Fruit fly (Drosophila melanogaster) whole organism, embryonic: ENCODE data around the gene Orc2.
A peak's percentile ranks its signal among the peaks of the same experiment; 100 is the strongest.

ENCODE experiments used
- Ada2b ChIP-seq: fragments of 200-800 bp; sonication (Bioruptor generic); IDR thresholded peaks from 2 replicates; pipeline ENCODE4 v1.3.6; 2022; ENCODE audit warnings: missing biosample characterization, missing genetic modification characterization
- BtbVII ChIP-seq: fragments of 200-800 bp; sonication (Bioruptor generic); optimal IDR thresholded peaks from 3 replicates; lab custom pipeline; 2017; ENCODE audit warnings: missing biosample characterization, mild to moderate bottlenecking, missing genetic modification characterization
- CG10274 ChIP-seq: fragments of 200-800 bp; sonication (Bioruptor generic); optimal IDR thresholded peaks from 3 replicates; lab custom pipeline; 2017; ENCODE audit warnings: missing biosample characterization, mild to moderate bottlenecking, missing genetic modification characterization
- CG10979 ChIP-seq: fragments of 200-800 bp; sonication (Bioruptor generic); optimal IDR thresholded peaks from 2 replicates; lab custom pipeline; 2018; ENCODE audit warnings: missing biosample characterization, mild to moderate bottlenecking, missing genetic modification characterization, moderate library complexity
- CG11456 ChIP-seq: fragments of 200-800 bp; sonication (Bioruptor generic); IDR thresholded peaks from 3 replicates; pipeline ENCODE4 v1.3.6; 2022; ENCODE audit warnings: missing biosample characterization, missing genetic modification characterization
- CG13624 ChIP-seq: fragments of 200-800 bp; sonication (Bioruptor generic); optimal IDR thresholded peaks from 2 replicates; lab custom pipeline; 2016; ENCODE audit warnings: missing biosample characterization, missing genetic modification characterization
- CG15514 ChIP-seq: fragments of 200-800 bp; sonication (Bioruptor generic); optimal IDR thresholded peaks from 3 replicates; lab custom pipeline; 2017; ENCODE audit warnings: missing biosample characterization, missing genetic modification characterization, mild to moderate bottlenecking, moderate library complexity, missing genetic modification reagents
- CG15601 ChIP-seq: fragments of 200-800 bp; sonication (Bioruptor generic); optimal IDR thresholded peaks from 3 replicates; lab custom pipeline; 2019; ENCODE audit warnings: missing biosample characterization, mild to moderate bottlenecking, missing genetic modification characterization, moderate library complexity
- CG15696 ChIP-seq: fragments of 200-800 bp; sonication (Bioruptor generic); optimal IDR thresholded peaks from 2 replicates; lab custom pipeline; 2019; ENCODE audit warnings: missing biosample characterization, mild to moderate bottlenecking, missing genetic modification characterization, moderate library complexity
- CG17612 ChIP-seq: fragments of 200-800 bp; sonication (Bioruptor generic); IDR thresholded peaks from 2 replicates; pipeline ENCODE4 v1.3.6; 2022; ENCODE audit warnings: missing biosample characterization, missing genetic modification characterization
- CG18262 ChIP-seq: fragments of 200-800 bp; optimal IDR thresholded peaks from 3 replicates; lab custom pipeline; 2019; ENCODE audit warnings: missing biosample characterization, mild to moderate bottlenecking, missing genetic modification characterization, moderate library complexity
- CG3838 ChIP-seq: fragments of 200-800 bp; sonication (Bioruptor generic); optimal IDR thresholded peaks from 3 replicates; lab custom pipeline; 2016; ENCODE audit warnings: missing biosample characterization, missing genetic modification characterization
- CG8290 ChIP-seq, 3 experiments: fragments of 200-800 bp; sonication (Bioruptor generic); optimal IDR thresholded peaks; 2 replicates each; lab custom pipeline; 2016 to 2019; ENCODE audit warnings: missing biosample characterization in 3 of 3, missing genetic modification characterization in 3 of 3, mild to moderate bottlenecking in 2 of 3, moderate library complexity in 1 of 3
- Camta ChIP-seq: fragments of 200-800 bp; sonication (Bioruptor generic); optimal IDR thresholded peaks from 2 replicates; lab custom pipeline; 2016; ENCODE audit warnings: missing biosample characterization, missing genetic modification characterization
- D19B ChIP-seq: fragments of 200-800 bp; sonication (Bioruptor generic); optimal IDR thresholded peaks from 2 replicates; lab custom pipeline; 2017; ENCODE audit warnings: missing biosample characterization, mild to moderate bottlenecking, missing genetic modification characterization
- Dp ChIP-seq: fragments of 200-800 bp; sonication (Bioruptor generic); optimal IDR thresholded peaks from 2 replicates; lab custom pipeline; 2018; ENCODE audit warnings: missing biosample characterization, mild to moderate bottlenecking, missing genetic modification characterization, moderate library complexity
- GATAe ChIP-seq: fragments of 200-800 bp; sonication (Bioruptor generic); conservative IDR thresholded peaks from 2 replicates; pipeline ENCODE4 v1.3.6; 2022; ENCODE audit warnings: missing biosample characterization, missing genetic modification characterization
- HHEX ChIP-seq: fragments of 200-800 bp; sonication (Bioruptor generic); optimal IDR thresholded peaks from 3 replicates; lab custom pipeline; 2017; ENCODE audit warnings: missing biosample characterization, mild to moderate bottlenecking, missing genetic modification characterization, missing genetic modification reagents
- Hr51 ChIP-seq, 2 experiments: fragments of 200-800 bp; sonication (Bioruptor generic); optimal IDR thresholded peaks; 2 replicates in 1 of 2; 3 replicates in 1 of 2; lab custom pipeline; 2016 to 2018; ENCODE audit warnings: missing biosample characterization in 2 of 2, missing genetic modification characterization in 2 of 2, mild to moderate bottlenecking in 1 of 2, moderate library complexity in 1 of 2
- Neu2 ChIP-seq: fragments of 200-800 bp; sonication (Bioruptor generic); optimal IDR thresholded peaks from 3 replicates; lab custom pipeline; 2016; ENCODE audit warnings: missing biosample characterization, missing genetic modification characterization, borderline replicate concordance
- Rfx ChIP-seq: fragments of 200-800 bp; sonication (Bioruptor generic); IDR thresholded peaks from 2 replicates; pipeline ENCODE4 v1.3.6; 2022; ENCODE audit warnings: missing biosample characterization, missing genetic modification characterization
- Vsx1 ChIP-seq: fragments of 200-800 bp; sonication (Bioruptor generic); optimal IDR thresholded peaks from 2 replicates; lab custom pipeline; 2017; ENCODE audit warnings: missing biosample characterization, mild to moderate bottlenecking, missing genetic modification characterization, missing genetic modification reagents
- abd-A ChIP-seq: fragments of 200-800 bp; sonication (Bioruptor generic); optimal IDR thresholded peaks from 3 replicates; lab custom pipeline; 2019; ENCODE audit warnings: missing biosample characterization, mild to moderate bottlenecking, missing genetic modification characterization, moderate library complexity
- chm ChIP-seq: fragments of 200-800 bp; sonication (Bioruptor generic); IDR thresholded peaks from 2 replicates; pipeline ENCODE4 v1.3.6; 2022; ENCODE audit warnings: missing biosample characterization, missing genetic modification characterization
- crp ChIP-seq, 2 experiments: fragments of 200-800 bp; sonication (Bioruptor generic); optimal IDR thresholded peaks; 2 replicates in 1 of 2; 3 replicates in 1 of 2; lab custom pipeline; 2017; ENCODE audit warnings: missing biosample characterization in 2 of 2, missing genetic modification characterization in 2 of 2, mild to moderate bottlenecking in 1 of 2, moderate library complexity in 1 of 2
- da ChIP-seq: fragments of 200-800 bp; sonication (Bioruptor generic); optimal IDR thresholded peaks from 2 replicates; lab custom pipeline; 2016; ENCODE audit warnings: missing biosample characterization, missing genetic modification characterization
- dmrt11E ChIP-seq: fragments of 200-800 bp; sonication (Bioruptor generic); optimal IDR thresholded peaks from 3 replicates; lab custom pipeline; 2018; ENCODE audit warnings: missing biosample characterization, mild to moderate bottlenecking, missing genetic modification characterization, moderate library complexity
- dpn ChIP-seq, 2 experiments: fragments of 200-800 bp; sonication (Bioruptor generic); optimal IDR thresholded peaks; 3 replicates each; lab custom pipeline; 2016; ENCODE audit warnings: missing biosample characterization in 2 of 2, missing genetic modification characterization in 2 of 2
- ewg ChIP-seq: fragments of 200-800 bp; sonication (Bioruptor generic); optimal IDR thresholded peaks from 3 replicates; lab custom pipeline; 2017; ENCODE audit warnings: mild to moderate bottlenecking, missing biosample characterization, missing genetic modification reagents, missing genetic modification characterization
- gfzf ChIP-seq: fragments of 200-800 bp; sonication (Bioruptor generic); optimal IDR thresholded peaks from 2 replicates; lab custom pipeline; 2016; ENCODE audit warnings: missing biosample characterization, mild to moderate bottlenecking, missing genetic modification characterization, moderate library complexity
- grau ChIP-seq: fragments of 200-800 bp; optimal IDR thresholded peaks from 3 replicates; lab custom pipeline; 2019; ENCODE audit warnings: missing biosample characterization, mild to moderate bottlenecking, missing genetic modification characterization, moderate library complexity
- h ChIP-seq: fragments of >200 bp; optimal IDR thresholded peaks from 2 replicates; lab custom pipeline; 2017
- ind ChIP-seq: fragments of 200-800 bp; sonication (Bioruptor generic); optimal IDR thresholded peaks from 3 replicates; lab custom pipeline; 2016; ENCODE audit warnings: missing biosample characterization, missing genetic modification characterization
- insv ChIP-seq, 2 experiments: fragments of 200-800 bp; sonication (Bioruptor generic); optimal IDR thresholded peaks; 3 replicates each; lab custom pipeline; 2016 to 2018; ENCODE audit warnings: missing biosample characterization in 2 of 2, missing genetic modification characterization in 2 of 2
- lab ChIP-seq: fragments of 200-800 bp; sonication (Bioruptor generic); optimal IDR thresholded peaks from 3 replicates; lab custom pipeline; 2017; ENCODE audit warnings: missing biosample characterization, missing genetic modification characterization, mild to moderate bottlenecking, moderate library complexity, missing genetic modification reagents
- lilli ChIP-seq: fragments of 200-800 bp; sonication (Bioruptor generic); optimal IDR thresholded peaks from 3 replicates; lab custom pipeline; 2016; ENCODE audit warnings: missing biosample characterization, missing genetic modification characterization
- onecut ChIP-seq: fragments of 200-800 bp; sonication (Bioruptor generic); IDR thresholded peaks from 2 replicates; pipeline ENCODE4 v1.3.6; 2022; ENCODE audit warnings: missing biosample characterization, missing genetic modification characterization
- psq ChIP-seq: fragments of 200-800 bp; sonication (Bioruptor generic); optimal IDR thresholded peaks from 2 replicates; lab custom pipeline; 2017; ENCODE audit warnings: missing biosample characterization, missing genetic modification characterization
- ro ChIP-seq: fragments of 200-800 bp; sonication (Bioruptor generic); IDR thresholded peaks from 2 replicates; pipeline ENCODE4 v1.3.6; 2022; ENCODE audit warnings: missing biosample characterization, missing genetic modification characterization
- run ChIP-seq: fragments of 200-800 bp; sonication (Bioruptor generic); optimal IDR thresholded peaks from 3 replicates; lab custom pipeline; 2018; ENCODE audit warnings: missing biosample characterization, mild to moderate bottlenecking, missing genetic modification characterization
- salm ChIP-seq: fragments of 200-800 bp; sonication (Bioruptor generic); optimal IDR thresholded peaks from 2 replicates; lab custom pipeline; 2018; ENCODE audit warnings: missing biosample characterization, mild to moderate bottlenecking, missing genetic modification characterization
- sens-2 ChIP-seq: fragments of 200-800 bp; sonication (Bioruptor generic); IDR thresholded peaks from 2 replicates; pipeline ENCODE4 v1.3.6; 2022; ENCODE audit warnings: missing biosample characterization, missing genetic modification characterization
- slp2 ChIP-seq: fragments of 200-800 bp; sonication (Bioruptor generic); optimal IDR thresholded peaks from 2 replicates; lab custom pipeline; 2016; ENCODE audit warnings: missing biosample characterization, missing genetic modification characterization
- ssp ChIP-seq: fragments of 200-800 bp; sonication (Bioruptor generic); IDR thresholded peaks from 2 replicates; pipeline ENCODE4 v1.3.6; 2022; ENCODE audit warnings: missing biosample characterization, missing genetic modification characterization
- tap ChIP-seq: fragments of 200-800 bp; optimal IDR thresholded peaks from 3 replicates; lab custom pipeline; 2019; ENCODE audit warnings: missing biosample characterization, mild to moderate bottlenecking, missing genetic modification characterization, moderate library complexity
- tx ChIP-seq: fragments of 200-800 bp; sonication (Bioruptor generic); optimal IDR thresholded peaks from 2 replicates; lab custom pipeline; 2016; ENCODE audit warnings: missing biosample characterization, missing genetic modification characterization
- vvl ChIP-seq: fragments of 200-800 bp; sonication (Bioruptor generic); IDR thresholded peaks from 2 replicates; pipeline ENCODE4 v1.3.6; 2022; ENCODE audit warnings: missing biosample characterization, missing genetic modification characterization
- wdn ChIP-seq: fragments of 200-800 bp; sonication (Bioruptor generic); IDR thresholded peaks from 2 replicates; pipeline ENCODE4 v1.3.6; 2022; ENCODE audit warnings: missing biosample characterization, missing genetic modification characterization
- zfh2 ChIP-seq: fragments of 200-800 bp; sonication (Bioruptor generic); optimal IDR thresholded peaks from 2 replicates; lab custom pipeline; 2016; ENCODE audit warnings: missing biosample characterization, missing genetic modification characterization

The Orc2 gene

dm6 chr3R:13984922-13985581 is 20.4 kb downstream of the Orc2 start (continued):
- TF ChIP-seq CG15514 (GFP tag; lab: Kevin White, UChicago) = no peak
- peak; percentile 67; the same call in 1 of the 2 replicates for TF ChIP-seq chm
- TF ChIP-seq CG17612 (GFP tag; lab: Robert Waterston, UW) = no peak
- TF ChIP-seq dmrt11E = peak; percentile 92
- peak; percentile 61 for TF ChIP-seq lilli (GFP tag; lab: Kevin White, UChicago)
- TF ChIP-seq CG8290 (GFP tag; optimal IDR thresholded peaks at IDR 0.05; lab: Kevin White, UChicago) = peak; percentile 53
- peak; percentile 21 to 54 for TF ChIP-seq CG8290 (tag; optimal IDR thresholded peaks at IDR 0.05; lab: Kevin White, UChicago)
- TF ChIP-seq salm (tag; lab: Kevin White, UChicago) = peak; percentile 32
- TF ChIP-seq gfzf (GFP tag; lab: Kevin White, UChicago) = no peak
- TF ChIP-seq vvl (GFP tag; lab: Robert Waterston, UW) = peak; percentile 86
- peak; percentile 44 for TF ChIP-seq ind
- TF ChIP-seq Dp (GFP tag; lab: Kevin White, UChicago) = no peak
- no peak for TF ChIP-seq h (lab: Kevin White, UChicago)
- TF ChIP-seq onecut (GFP tag; lab: Robert Waterston, UW) = peak; percentile 39
- no peak for TF ChIP-seq Rfx (GFP tag; lab: Robert Waterston, UW)
- TF ChIP-seq CG11456 (GFP tag; lab: Robert Waterston, UW) = peak; percentile 44; the same call in 1 of the 3 replicates
- peak; percentile 90 for TF ChIP-seq CG18262
- peak; percentile 90 for TF ChIP-seq CG10979 (tag; lab: Kevin White, UChicago)
- peak; percentile 47 for TF ChIP-seq CG15601 (tag; lab: Kevin White, UChicago)
- peak; percentile 64 for TF ChIP-seq tap (tag; lab: Kevin White, UChicago)
- TF ChIP-seq sens-2 (GFP tag; lab: Robert Waterston, UW) = no peak
- peak; percentile 28 to 69 for TF ChIP-seq Hr51 (GFP tag; optimal IDR thresholded peaks at IDR 0.05; lab: Kevin White, UChicago)
- no peak for TF ChIP-seq D19B (GFP tag; lab: Kevin White, UChicago)
- no peak for TF ChIP-seq zfh2 (GFP tag; lab: Kevin White, UChicago)
- peak; percentile 39 for TF ChIP-seq CG3838
- peak; percentile 36 for TF ChIP-seq HHEX (GFP tag; lab: Kevin White, UChicago)
- TF ChIP-seq grau (tag; lab: Kevin White, UChicago) = peak; percentile 74
- peak; percentile 36 for TF ChIP-seq lab (GFP tag; lab: Kevin White, UChicago)
- 0 out of 2 replicates have a peak, but pooled peaks have one; percentile 28 for TF ChIP-seq wdn (GFP tag; lab: Robert Waterston, UW)
- TF ChIP-seq BtbVII (GFP tag; lab: Kevin White, UChicago) = peak; percentile 25
- peak; percentile 43 for TF ChIP-seq ewg
- TF ChIP-seq psq = peak; percentile 26
- TF ChIP-seq dpn (GFP tag; optimal IDR thresholded peaks at IDR 0.05; lab: Kevin White, UChicago) = peak; percentile 64 to 70
- TF ChIP-seq CG15696 = peak; percentile 97
- TF ChIP-seq Camta (GFP tag; lab: Kevin White, UChicago) = peak; percentile 71
- TF ChIP-seq Neu2 (GFP tag; lab: Kevin White, UChicago) = peak; percentile 70
- TF ChIP-seq Vsx1 (GFP tag; lab: Kevin White, UChicago) = peak; percentile 24
- TF ChIP-seq GATAe (GFP tag; lab: Robert Waterston, UW) = no peak
- no peak for TF ChIP-seq ro
- peak; percentile 33 for TF ChIP-seq run (tag; lab: Kevin White, UChicago)
- no peak for TF ChIP-seq CG10274 (GFP tag; lab: Kevin White, UChicago)
- TF ChIP-seq tx (GFP tag; lab: Kevin White, UChicago) = no peak
- peak; percentile 18 for TF ChIP-seq da (GFP tag; lab: Kevin White, UChicago)
- peak; percentile 63 for TF ChIP-seq slp2 (GFP tag; lab: Kevin White, UChicago)
- TF ChIP-seq ssp (GFP tag; lab: Robert Waterston, UW) = peak; percentile 33; the same call in 1 of the 2 replicates
- TF ChIP-seq crp (GFP tag; optimal IDR thresholded peaks at IDR 0.05; lab: Kevin White, UChicago) = no peak
- TF ChIP-seq insv (GFP tag; optimal IDR thresholded peaks at IDR 0.05; lab: Kevin White, UChicago) = no peak
- TF ChIP-seq Ada2b (GFP tag; lab: Robert Waterston, UW) = peak; percentile 67
- no peak for TF ChIP-seq abd-A (tag; lab: Kevin White, UChicago)
- peak; percentile 8 for TF ChIP-seq CG13624 (GFP tag; lab: Kevin White, UChicago)
